Worm (Caenorhabditis elegans) whole organism, L4/young adult: Measurements from ENCODE around the gene Y57G7A.5.

Experiments
- W03F9.2 ChIP-seq: fragments of 150-350 bp; optimal IDR thresholded peaks from 2 replicates; lab custom pipeline; 2014; ENCODE audit warnings: missing biosample characterization, missing genetic modification characterization
- dao-5 ChIP-seq: sonication (generic microtip); optimal IDR thresholded peaks from 2 replicates; lab custom pipeline; 2016; ENCODE audit warnings: missing genotype, missing genetic modification characterization, moderate library complexity, missing compliant biosample characterization

DNA sequence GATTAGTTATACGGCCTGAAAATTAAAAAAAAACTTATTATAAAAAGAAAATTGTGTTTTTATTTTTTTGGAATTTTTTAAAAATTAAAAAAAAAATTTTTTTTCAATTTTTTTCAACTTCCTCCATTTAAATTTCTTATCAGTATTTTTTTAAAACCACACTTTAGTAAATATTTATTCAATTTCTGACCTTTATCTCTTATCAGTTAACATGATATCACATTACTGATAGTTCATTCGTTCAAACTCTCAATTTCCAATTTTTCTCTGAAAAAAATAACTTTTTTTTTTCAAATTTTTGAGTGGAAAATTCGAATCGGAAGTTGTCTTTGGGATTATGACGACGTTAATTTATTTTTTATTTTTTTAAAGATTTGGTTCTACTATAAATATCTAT lies 22.4 kb upstream of the Y57G7A.5 start:
- TF ChIP-seq dao-5 (tag; lab: Kevin White, UChicago) (no peak), W03F9.2 (tag; lab: Kevin White, UChicago) (no peak)
